Fruit fly (Drosophila melanogaster) whole organism, embryonic: ENCODE measurements around the gene sad.

ENCODE experiments used
- Abd-B ChIP-seq: fragments of 200-800 bp; sonication (Bioruptor generic); optimal IDR thresholded peaks from 2 replicates; lab custom pipeline; 2018; ENCODE audit warnings: missing biosample characterization, mild to moderate bottlenecking, missing genetic modification characterization, moderate library complexity
- BtbVII ChIP-seq: fragments of 200-800 bp; sonication (Bioruptor generic); optimal IDR thresholded peaks from 3 replicates; lab custom pipeline; 2017; ENCODE audit warnings: missing biosample characterization, mild to moderate bottlenecking, missing genetic modification characterization
- CG10209 ChIP-seq: fragments of 200-800 bp; sonication (Bioruptor generic); optimal IDR thresholded peaks from 3 replicates; lab custom pipeline; 2017; ENCODE audit warnings: missing biosample characterization, mild to moderate bottlenecking, missing genetic modification characterization, missing genetic modification reagents
- CG10274 ChIP-seq: fragments of 200-800 bp; sonication (Bioruptor generic); optimal IDR thresholded peaks from 3 replicates; lab custom pipeline; 2017; ENCODE audit warnings: missing biosample characterization, mild to moderate bottlenecking, missing genetic modification characterization
- CG10321 ChIP-seq: fragments of 200-800 bp; sonication (Bioruptor generic); IDR thresholded peaks from 2 replicates; pipeline ENCODE4 v1.3.6; 2022; ENCODE audit warnings: missing biosample characterization, missing genetic modification characterization
- CG10543 ChIP-seq: fragments of 200-800 bp; sonication (Bioruptor generic); optimal IDR thresholded peaks from 3 replicates; lab custom pipeline; 2017; ENCODE audit warnings: missing biosample characterization, mild to moderate bottlenecking, missing genetic modification characterization, moderate library complexity
- CG10654 ChIP-seq: fragments of 200-800 bp; sonication (Bioruptor generic); optimal IDR thresholded peaks from 2 replicates; lab custom pipeline; 2016; ENCODE audit warnings: missing biosample characterization, missing genetic modification characterization
- CG13624 ChIP-seq: fragments of 200-800 bp; sonication (Bioruptor generic); optimal IDR thresholded peaks from 2 replicates; lab custom pipeline; 2016; ENCODE audit warnings: missing biosample characterization, missing genetic modification characterization
- CG15011 ChIP-seq: fragments of 200-800 bp; sonication (Bioruptor generic); optimal IDR thresholded peaks from 3 replicates; lab custom pipeline; 2018; ENCODE audit warnings: missing biosample characterization, mild to moderate bottlenecking, missing genetic modification characterization
- CG17361 ChIP-seq: fragments of 200-800 bp; sonication (Bioruptor generic); IDR thresholded peaks from 3 replicates; pipeline ENCODE4 v1.3.6; 2022; ENCODE audit warnings: missing biosample characterization, missing genetic modification characterization
- CG17568 ChIP-seq: fragments of 200-800 bp; sonication (Bioruptor generic); optimal IDR thresholded peaks from 2 replicates; lab custom pipeline; 2018; ENCODE audit warnings: missing biosample characterization, mild to moderate bottlenecking, missing genetic modification characterization, moderate library complexity
- CG18476 ChIP-seq: fragments of 200-800 bp; sonication (Bioruptor generic); optimal IDR thresholded peaks from 2 replicates; lab custom pipeline; 2016; ENCODE audit warnings: missing biosample characterization, mild to moderate bottlenecking, missing genetic modification characterization
- CG2678 ChIP-seq: fragments of 200-800 bp; sonication (Bioruptor generic); optimal IDR thresholded peaks from 3 replicates; lab custom pipeline; 2019; ENCODE audit warnings: missing biosample characterization, mild to moderate bottlenecking, missing genetic modification characterization, moderate library complexity
- CG2712 ChIP-seq: fragments of 200-800 bp; optimal IDR thresholded peaks from 3 replicates; lab custom pipeline; 2019; ENCODE audit warnings: missing biosample characterization, mild to moderate bottlenecking, missing genetic modification characterization, moderate library complexity
- CG3163 ChIP-seq: fragments of 200-800 bp; sonication (Bioruptor generic); optimal IDR thresholded peaks from 3 replicates; lab custom pipeline; 2016; ENCODE audit warnings: missing biosample characterization, missing genetic modification characterization
- CG32767 ChIP-seq: fragments of 200-800 bp; sonication (Bioruptor generic); IDR thresholded peaks from 2 replicates; pipeline ENCODE4 v1.3.6; 2022; ENCODE audit warnings: missing biosample characterization, missing genetic modification characterization
- CG3726 ChIP-seq: fragments of 200-800 bp; sonication (Bioruptor generic); IDR thresholded peaks from 3 replicates; pipeline ENCODE4, ENCODE4 v1.3.6; 2022; ENCODE audit warnings: missing biosample characterization, missing genetic modification characterization
- CG3995 ChIP-seq: fragments of 200-800 bp; sonication (Bioruptor generic); optimal IDR thresholded peaks from 3 replicates; lab custom pipeline; 2016; ENCODE audit warnings: missing biosample characterization, missing genetic modification characterization
- CG5245 ChIP-seq: fragments of 200-800 bp; sonication (Bioruptor generic); optimal IDR thresholded peaks from 3 replicates; lab custom pipeline; 2016; ENCODE audit warnings: missing biosample characterization, missing genetic modification characterization
- CG9817 ChIP-seq: fragments of 200-800 bp; sonication (Bioruptor generic); optimal IDR thresholded peaks from 2 replicates; lab custom pipeline; 2018; ENCODE audit warnings: missing biosample characterization, mild to moderate bottlenecking, missing genetic modification characterization, moderate library complexity
- CkIIα-i1 ChIP-seq: fragments of 200-800 bp; sonication (Bioruptor generic); IDR thresholded peaks from 2 replicates; pipeline ENCODE4 v1.3.6; 2022; ENCODE audit warnings: missing biosample characterization, missing genetic modification characterization
- Dp ChIP-seq: fragments of 200-800 bp; sonication (Bioruptor generic); optimal IDR thresholded peaks from 2 replicates; lab custom pipeline; 2018; ENCODE audit warnings: missing biosample characterization, mild to moderate bottlenecking, missing genetic modification characterization, moderate library complexity
- E2f2 ChIP-seq: fragments of 200-800 bp; sonication (Bioruptor generic); IDR thresholded peaks from 2 replicates; pipeline ENCODE4 v1.3.6; 2022; ENCODE audit warnings: missing biosample characterization, missing genetic modification characterization
- Ets97D ChIP-seq: fragments of 200-800 bp; sonication (Bioruptor generic); optimal IDR thresholded peaks from 3 replicates; lab custom pipeline; 2016; ENCODE audit warnings: missing biosample characterization, missing genetic modification characterization
- Hr51 ChIP-seq, 2 experiments: fragments of 200-800 bp; sonication (Bioruptor generic); optimal IDR thresholded peaks; 2 replicates in 1 of 2; 3 replicates in 1 of 2; lab custom pipeline; 2016 to 2018; ENCODE audit warnings: missing biosample characterization in 2 of 2, missing genetic modification characterization in 2 of 2, mild to moderate bottlenecking in 1 of 2, moderate library complexity in 1 of 2
- Hr78 ChIP-seq, 2 experiments: fragments of 200-800 bp in 1 of 2; fragments of >200 bp in 1 of 2; sonication (Bioruptor generic) in 1 of 2; optimal IDR thresholded peaks; 2 replicates each; lab custom pipeline; 2017 to 2019; ENCODE audit warnings: missing biosample characterization in 2 of 2, missing genetic modification characterization in 2 of 2, mild to moderate bottlenecking in 1 of 2, moderate library complexity in 1 of 2
- Jarid2 ChIP-seq: fragments of 200-800 bp; sonication (Bioruptor generic); optimal IDR thresholded peaks from 3 replicates; lab custom pipeline; 2017; ENCODE audit warnings: mild to moderate bottlenecking, missing biosample characterization, missing genetic modification reagents, missing genetic modification characterization
- al ChIP-seq: fragments of 200-800 bp; sonication (Bioruptor generic); IDR thresholded peaks from 2 replicates; pipeline ENCODE4 v1.3.6; 2022; ENCODE audit warnings: missing biosample characterization, missing genetic modification characterization
- ap ChIP-seq: fragments of 200-800 bp; sonication (Bioruptor generic); IDR thresholded peaks from 2 replicates; pipeline ENCODE4 v1.3.6; 2022; ENCODE audit warnings: missing biosample characterization, missing genetic modification characterization
- ase ChIP-seq: fragments of 200-800 bp; sonication (Bioruptor generic); IDR thresholded peaks from 3 replicates; pipeline ENCODE4 v1.3.6; 2022; ENCODE audit warnings: missing biosample characterization, missing genetic modification characterization
- disco-r ChIP-seq: fragments of 200-800 bp; sonication (Bioruptor generic); optimal IDR thresholded peaks from 2 replicates; lab custom pipeline; 2016; ENCODE audit warnings: missing biosample characterization, missing genetic modification characterization
- dm ChIP-seq: fragments of 200-800 bp; sonication (Bioruptor generic); optimal IDR thresholded peaks from 3 replicates; lab custom pipeline; 2016; ENCODE audit warnings: missing biosample characterization, missing genetic modification characterization
- esg ChIP-seq: fragments of 200-800 bp; sonication (Bioruptor generic); conservative IDR thresholded peaks from 2 replicates; pipeline ENCODE4 v1.3.6; 2022; ENCODE audit warnings: missing biosample characterization, missing genetic modification characterization
- ind ChIP-seq: fragments of 200-800 bp; sonication (Bioruptor generic); optimal IDR thresholded peaks from 3 replicates; lab custom pipeline; 2016; ENCODE audit warnings: missing biosample characterization, missing genetic modification characterization
- lilli ChIP-seq: fragments of 200-800 bp; sonication (Bioruptor generic); optimal IDR thresholded peaks from 3 replicates; lab custom pipeline; 2016; ENCODE audit warnings: missing biosample characterization, missing genetic modification characterization
- lmd ChIP-seq: fragments of 200-800 bp; sonication (Bioruptor generic); IDR thresholded peaks from 2 replicates; pipeline ENCODE4 v1.3.6; 2022; ENCODE audit warnings: missing biosample characterization, missing genetic modification characterization
- nom ChIP-seq: fragments of 200-800 bp; sonication (Bioruptor generic); optimal IDR thresholded peaks from 2 replicates; lab custom pipeline; 2017; ENCODE audit warnings: missing biosample characterization, missing genetic modification characterization, mild to moderate bottlenecking, moderate library complexity, missing genetic modification reagents
- pan ChIP-seq, 4 experiments: fragments of >200 bp in 3 of 4; fragments of 200-800 bp in 1 of 4; sonication (Bioruptor generic) in 1 of 4; optimal IDR thresholded peaks in 3 of 4; IDR thresholded peaks in 1 of 4; 2 replicates each; pipeline versions ENCODE4 v1.3.6 to Lab custom; 2017 to 2022; ENCODE audit warnings: missing biosample characterization in 2 of 4, missing genetic modification characterization in 2 of 4, mixed read lengths in 1 of 4
- tna ChIP-seq: fragments of 200-800 bp; sonication (Bioruptor generic); IDR thresholded peaks from 2 replicates; pipeline ENCODE4 v1.3.6; 2022; ENCODE audit warnings: missing biosample characterization, missing genetic modification characterization; ENCODE audit not compliant: partially characterized antibody
- trem ChIP-seq: fragments of 200-800 bp; optimal IDR thresholded peaks from 3 replicates; lab custom pipeline; 2019; ENCODE audit warnings: missing biosample characterization, mild to moderate bottlenecking, missing genetic modification characterization, moderate library complexity
- trh ChIP-seq: fragments of 200-800 bp; sonication (Bioruptor generic); optimal IDR thresholded peaks from 2 replicates; lab custom pipeline; 2016; ENCODE audit warnings: missing biosample characterization, missing genetic modification characterization
- vvl ChIP-seq: fragments of 200-800 bp; sonication (Bioruptor generic); IDR thresholded peaks from 2 replicates; pipeline ENCODE4 v1.3.6; 2022; ENCODE audit warnings: missing biosample characterization, missing genetic modification characterization
- wdn ChIP-seq: fragments of 200-800 bp; sonication (Bioruptor generic); IDR thresholded peaks from 2 replicates; pipeline ENCODE4 v1.3.6; 2022; ENCODE audit warnings: missing biosample characterization, missing genetic modification characterization
- yki ChIP-seq: fragments of >200 bp; optimal IDR thresholded peaks from 3 replicates; lab custom pipeline; 2018
- zen ChIP-seq: fragments of 200-800 bp; sonication (Bioruptor generic); optimal IDR thresholded peaks from 3 replicates; lab custom pipeline; 2018; ENCODE audit warnings: missing biosample characterization, mild to moderate bottlenecking, missing genetic modification characterization, moderate library complexity
- zen2 ChIP-seq: fragments of 200-800 bp; sonication (Bioruptor generic); IDR thresholded peaks from 3 replicates; pipeline ENCODE4 v1.3.6; 2022; ENCODE audit warnings: missing biosample characterization, missing genetic modification characterization; ENCODE audit not compliant: partially characterized antibody
- zfh2 ChIP-seq: fragments of 200-800 bp; sonication (Bioruptor generic); optimal IDR thresholded peaks from 2 replicates; lab custom pipeline; 2016; ENCODE audit warnings: missing biosample characterization, missing genetic modification characterization

The sad gene

DNA sequence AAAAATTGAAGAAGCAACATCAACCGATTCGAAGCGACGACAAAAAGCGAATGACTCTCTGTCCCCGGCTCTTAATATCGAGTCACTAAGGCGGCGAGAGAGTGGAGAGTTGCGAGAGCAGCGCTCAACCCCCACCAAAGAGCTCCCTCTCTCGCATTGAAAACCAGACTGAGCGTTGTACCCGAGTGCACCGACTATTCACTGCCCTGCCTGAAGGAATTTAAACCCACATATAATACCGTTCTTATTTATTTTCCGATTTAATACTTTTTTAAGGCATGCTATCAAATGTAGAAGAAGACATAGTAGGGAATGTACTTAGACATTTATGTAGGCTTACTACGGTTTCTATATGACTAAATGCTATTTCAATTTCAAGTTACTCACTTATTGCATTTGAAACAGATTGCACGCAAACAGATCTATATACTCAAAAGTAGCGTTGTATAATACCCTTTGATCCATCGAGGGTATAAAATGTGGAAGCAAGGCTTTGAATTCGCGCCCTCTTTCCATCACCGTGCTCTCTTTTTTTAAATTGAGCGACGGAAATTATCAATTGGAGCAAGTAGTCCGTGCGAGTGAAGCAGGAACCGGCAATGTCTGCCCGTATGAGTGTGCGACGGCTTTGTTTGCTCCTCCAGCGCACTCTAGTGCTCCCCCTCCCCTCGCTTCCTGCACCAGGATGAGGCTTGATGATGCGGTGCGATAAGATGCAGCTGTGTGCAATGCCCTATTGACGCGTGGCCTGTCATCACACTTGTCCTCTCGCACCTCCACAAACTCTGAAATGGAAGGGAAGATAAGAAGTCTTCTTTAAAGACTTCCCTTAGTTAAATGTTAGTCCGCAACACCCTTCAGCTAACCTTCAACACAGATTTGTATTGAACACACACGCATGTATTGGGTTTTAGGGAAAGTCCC is 10.3 kb downstream of the sad start, which contains the start of gene mthl5 (continued):
- peak in 1 of 2 experiments; percentile 51 for TF ChIP-seq Hr78 (GFP tag; optimal IDR thresholded peaks at IDR 0.05; lab: Kevin White, UChicago)
- TF ChIP-seq nom (GFP tag; lab: Kevin White, UChicago) = peak; percentile 74
- TF ChIP-seq Dp (GFP tag; lab: Kevin White, UChicago) = no peak
- TF ChIP-seq ap (GFP tag; lab: Robert Waterston, UW) = peak; percentile 46; the same call in 1 of the 2 replicates
- TF ChIP-seq zen2 = no peak
- no peak for TF ChIP-seq CG3995
- TF ChIP-seq zfh2 = no peak
- no peak for TF ChIP-seq CG10321 (GFP tag; lab: Robert Waterston, UW)
- TF ChIP-seq CG18476 (GFP tag; lab: Kevin White, UChicago) = peak; percentile 54
- TF ChIP-seq trem = peak; percentile 66
- peak; percentile 75 for TF ChIP-seq CG10654 (GFP tag; lab: Kevin White, UChicago)
- peak; percentile 88 for TF ChIP-seq vvl (GFP tag; lab: Robert Waterston, UW)
- TF ChIP-seq E2f2 (GFP tag; lab: Robert Waterston, UW) = peak; percentile 56
- TF ChIP-seq CG2712 = peak; percentile 90
- peak; percentile 72 for TF ChIP-seq trh (GFP tag; lab: Kevin White, UChicago)
- TF ChIP-seq disco-r = peak; percentile 64
- no peak for TF ChIP-seq CkIIα-i1 (GFP tag; lab: Robert Waterston, UW)
- TF ChIP-seq pan (optimal IDR thresholded peaks at IDR 0.05; lab: Kevin White, UChicago) = peak in 1 of 2 experiments; percentile 42
- TF ChIP-seq pan (GFP tag; optimal IDR thresholded peaks at IDR 0.05 in 1 of 2, IDR thresholded peaks at IDR 0.05 in 1 of 2) = peak in 1 of 2 experiments; percentile 74
- no peak for TF ChIP-seq CG10543
- TF ChIP-seq CG15011 (GFP tag; lab: Kevin White, UChicago) = peak; percentile 41
- peak; percentile 44 for TF ChIP-seq CG9817 (tag; lab: Kevin White, UChicago)
- TF ChIP-seq CG2678 = peak; percentile 84
- TF ChIP-seq ase (GFP tag; lab: Robert Waterston, UW) = 0 out of 3 replicates have a peak, but pooled peaks have one; percentile 55
- peak; percentile 71 for TF ChIP-seq dm (GFP tag; lab: Kevin White, UChicago)
- TF ChIP-seq CG10274 = peak; percentile 82
- TF ChIP-seq CG5245 (GFP tag; lab: Kevin White, UChicago) = peak; percentile 68
- peak; percentile 72 for TF ChIP-seq CG3163 (GFP tag; lab: Kevin White, UChicago)
- TF ChIP-seq Abd-B (GFP tag; lab: Kevin White, UChicago) = peak; percentile 86
- peak; percentile 54; the same call in 1 of the 3 replicates for TF ChIP-seq CG3726 (GFP tag; lab: Robert Waterston, UW)
- peak; percentile 55; the same call in 1 of the 2 replicates for TF ChIP-seq wdn (GFP tag; lab: Robert Waterston, UW)
- TF ChIP-seq yki (lab: Kevin White, UChicago) = peak; percentile 86
- peak; percentile 80 for TF ChIP-seq CG13624
- TF ChIP-seq tna (GFP tag; lab: Robert Waterston, UW) = no peak
- TF ChIP-seq esg (GFP tag; lab: Robert Waterston, UW) = peak; percentile 80
- TF ChIP-seq BtbVII (GFP tag; lab: Kevin White, UChicago) = peak; percentile 60
- peak; percentile 77 to 82 for TF ChIP-seq Hr51 (GFP tag; optimal IDR thresholded peaks at IDR 0.05; lab: Kevin White, UChicago)
- peak; percentile 82 for TF ChIP-seq lmd (GFP tag; lab: Robert Waterston, UW)
- peak; percentile 20 for TF ChIP-seq Jarid2
- TF ChIP-seq CG10209 (GFP tag; lab: Kevin White, UChicago) = peak; percentile 85
- TF ChIP-seq ind (GFP tag; lab: Kevin White, UChicago) = peak; percentile 73
- TF ChIP-seq zen (tag; lab: Kevin White, UChicago) = peak; percentile 42
- TF ChIP-seq Ets97D (GFP tag; lab: Kevin White, UChicago) = peak; percentile 31
- TF ChIP-seq CG17361 (GFP tag; lab: Robert Waterston, UW) = peak; percentile 89
- TF ChIP-seq CG32767 (GFP tag; lab: Robert Waterston, UW) = peak; percentile 71
- TF ChIP-seq CG17568 (GFP tag; lab: Kevin White, UChicago) = no peak
- peak; percentile 85 for TF ChIP-seq lilli (GFP tag; lab: Kevin White, UChicago)
- peak; percentile 55; the same call in 1 of the 2 replicates for TF ChIP-seq al (GFP tag; lab: Robert Waterston, UW)
